Worm (Caenorhabditis elegans) whole organism, late embryonic: ENCODE data around the gene pitr-4.

Experiments
- C08G9.2 ChIP-seq: sonication (generic microtip); optimal IDR thresholded peaks from 2 replicates; lab custom pipeline; 2016; ENCODE audit warnings: mild to moderate bottlenecking, missing genetic modification characterization, moderate library complexity, missing compliant biosample characterization
- ama-1 ChIP-seq: fragments of 150-350 bp; optimal IDR thresholded peaks from 2 replicates; lab custom pipeline; 2014
- dmd-4 ChIP-seq: sonication (generic microtip); optimal IDR thresholded peaks from 2 replicates; lab custom pipeline; 2016; ENCODE audit warnings: borderline replicate concordance, missing genetic modification characterization, missing compliant biosample characterization
- npax-4 ChIP-seq: sonication (generic microtip); optimal IDR thresholded peaks from 2 replicates; lab custom pipeline; 2016; ENCODE audit warnings: missing genetic modification characterization, missing compliant biosample characterization
- odd-2 ChIP-seq: sonication (generic microtip); optimal IDR thresholded peaks from 2 replicates; lab custom pipeline; 2017; ENCODE audit warnings: antibody characterized with exemption, mild to moderate bottlenecking, missing genetic modification characterization, missing compliant biosample characterization
- pqm-1 ChIP-seq: sonication (generic microtip); optimal IDR thresholded peaks from 2 replicates; lab custom pipeline; 2016; ENCODE audit warnings: missing genetic modification characterization, missing compliant biosample characterization
- rnt-1 ChIP-seq: sonication (generic microtip); optimal IDR thresholded peaks from 2 replicates; lab custom pipeline; 2016; ENCODE audit warnings: missing genetic modification characterization, missing compliant biosample characterization
- sox-4 ChIP-seq: sonication (generic microtip); optimal IDR thresholded peaks from 2 replicates; lab custom pipeline; 2017; ENCODE audit warnings: mild to moderate bottlenecking, missing genetic modification characterization, inconsistent platforms, missing compliant biosample characterization

ce11 chrV:9703549-9703948 is 42.1 kb upstream of the pitr-4 start:
- TF ChIP-seq odd-2 = no peak
- TF ChIP-seq C08G9.2 (tag; lab: Kevin White, UChicago) = no peak
- no peak for TF ChIP-seq ama-1 (lab: Kevin White, UChicago)
- no peak for TF ChIP-seq dmd-4 (tag; lab: Kevin White, UChicago)
- no peak for TF ChIP-seq rnt-1
- TF ChIP-seq pqm-1 (tag; lab: Kevin White, UChicago) = no peak
- TF ChIP-seq sox-4 (tag; lab: Kevin White, UChicago) = no peak
- TF ChIP-seq npax-4 (tag; lab: Kevin White, UChicago) = no peak
